Fruit fly (Drosophila melanogaster): ENCODE measurements around the gene Fur1.
A peak's percentile ranks its signal among the peaks of the same experiment; 100 is the strongest.

Fur1 gene

dm6 chr3R:25472635-25473552 is at the start of gene Fur1, which contains the start of gene Vps33B (continued):
- TF ChIP-seq maf-S (GFP tag; optimal IDR thresholded peaks at IDR 0.05) (peak; percentile 98), CG11560 (tag; IDR thresholded peaks at IDR 0.05) (no peak; the same call in 2 of the 3 replicates), CG9817 (tag; optimal IDR thresholded peaks at IDR 0.05) (peak; percentile 96), lov (optimal IDR thresholded peaks at IDR 0.05) (peak; percentile 7), lov (GFP tag; IDR thresholded peaks at IDR 0.05) (peak; percentile 84; the same call in 1 of the 3 replicates), ac (GFP tag; optimal IDR thresholded peaks at IDR 0.05) (peak; percentile 79), CG1832 (GFP tag; optimal IDR thresholded peaks at IDR 0.05) (no peak), CG8281 (tag; optimal IDR thresholded peaks at IDR 0.05) (peak; percentile 83), fd3F (GFP tag; optimal IDR thresholded peaks at IDR 0.05) (peak; percentile 93), bab2 (GFP tag; optimal IDR thresholded peaks at IDR 0.05) (peak; percentile 98), Jarid2 (GFP tag; optimal IDR thresholded peaks at IDR 0.05) (peak; percentile 99), CG18764 (GFP tag; optimal IDR thresholded peaks at IDR 0.05) (peak; percentile 96), CG12769 (tag; optimal IDR thresholded peaks at IDR 0.05) (peak; percentile 96), seq (GFP tag; IDR thresholded peaks at IDR 0.05) (peak; percentile 93), dati (GFP tag; IDR thresholded peaks at IDR 0.05) (peak; percentile 84), CG16813 (GFP tag; IDR thresholded peaks at IDR 0.05; ENCODE audit: partially characterized antibody) (peak; percentile 80), CG17359 (tag; optimal IDR thresholded peaks at IDR 0.05) (peak; percentile 95), Gsc (GFP tag; IDR thresholded peaks at IDR 0.05) (no peak; the same call in 1 of the 2 replicates), CG10267 (tag; optimal IDR thresholded peaks at IDR 0.05) (peak; percentile 92), Nf-YC (tag; optimal IDR thresholded peaks at IDR 0.05) (peak; percentile 90), CG6813 (GFP tag; optimal IDR thresholded peaks at IDR 0.05) (peak; percentile 88), CG10543 (GFP tag; optimal IDR thresholded peaks at IDR 0.05) (peak; percentile 98), gt (GFP tag; IDR thresholded peaks at IDR 0.05) (peak; percentile 88), CG15696 (tag; optimal IDR thresholded peaks at IDR 0.05) (peak; percentile 96), hkb (optimal IDR thresholded peaks at IDR 0.05) (peak; percentile 79), hkb (GFP tag; IDR thresholded peaks at IDR 0.05) (peak; percentile 95), CG5245 (GFP tag; optimal IDR thresholded peaks at IDR 0.05) (peak; percentile 95), CG11085 (GFP tag; IDR thresholded peaks at IDR 0.05) (peak; percentile 91), fru (optimal IDR thresholded peaks at IDR 0.05) (no peak), CG2678 (tag; optimal IDR thresholded peaks at IDR 0.05) (peak; percentile 97), NfI (GFP tag; optimal IDR thresholded peaks at IDR 0.05) (peak; percentile 96), scrt (GFP tag; optimal IDR thresholded peaks at IDR 0.05) (peak; percentile 87), al (GFP tag; IDR thresholded peaks at IDR 0.05) (peak; percentile 94), CG17802 (tag; optimal IDR thresholded peaks at IDR 0.05) (peak; percentile 85), CG34422 (GFP tag; IDR thresholded peaks at IDR 0.05) (peak; percentile 95), twi (tag; optimal IDR thresholded peaks at IDR 0.05) (peak; percentile 92), yki (optimal IDR thresholded peaks at IDR 0.05) (peak; percentile 33), Nf-YB (GFP tag; optimal IDR thresholded peaks at IDR 0.05) (peak; percentile 84), Abd-B (GFP tag; optimal IDR thresholded peaks at IDR 0.05) (peak; percentile 96), CG13287 (GFP tag; IDR thresholded peaks at IDR 0.05; ENCODE audit: partially characterized antibody) (peak; percentile 80), CG8924 (tag; optimal IDR thresholded peaks at IDR 0.05) (peak; percentile 97), CG31388 (GFP tag; optimal IDR thresholded peaks at IDR 0.05) (peak; percentile 96), sob (GFP tag; IDR thresholded peaks at IDR 0.05) (peak; percentile 95), sens (GFP tag) (peak; percentile 100), Bteb2 (GFP tag; optimal IDR thresholded peaks at IDR 0.05) (peak; percentile 98), en (GFP tag; optimal IDR thresholded peaks at IDR 0.05) (peak; percentile 94), Sox102F (GFP tag; optimal IDR thresholded peaks at IDR 0.05) (peak; percentile 97), z (GFP tag; IDR thresholded peaks at IDR 0.05) (peak; percentile 42; the same call in 1 of the 3 replicates), Poxn (GFP tag; IDR thresholded peaks at IDR 0.05) (peak; percentile 84)
